Worm (Caenorhabditis elegans): Measurements from ENCODE around the gene K01A2.10.

DNA sequence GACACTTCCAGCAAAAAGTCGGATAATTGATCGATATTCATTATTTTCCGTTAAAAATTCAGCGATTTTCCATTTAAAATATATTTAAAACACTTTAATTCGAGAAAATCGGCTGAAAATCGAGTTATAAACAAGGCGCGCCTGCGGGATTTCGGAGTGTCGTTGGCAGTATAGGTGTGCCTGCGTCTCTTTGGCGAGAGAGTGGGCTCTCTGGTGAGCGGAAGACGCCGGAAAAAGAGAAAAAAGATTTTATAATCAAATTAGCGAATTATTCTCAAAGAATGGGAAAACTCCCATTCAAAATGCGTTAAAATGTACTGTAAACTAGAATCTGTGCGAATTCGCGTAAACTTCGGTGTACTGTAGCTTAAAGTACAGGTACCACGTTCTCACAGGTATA is 24.8 kb upstream of the K01A2.10 start, which contains the start of gene D1069.3:
- TF ChIP-seq aptf-3 (GFP tag; IDR thresholded peaks at IDR 0.05), result no peak
- no peak for TF ChIP-seq pha-4 (tag; optimal IDR thresholded peaks at IDR 0.05)
- no peak for TF ChIP-seq him-1 (tag; optimal IDR thresholded peaks at IDR 0.05)
- TF ChIP-seq snpc-4 (GFP tag; optimal IDR thresholded peaks at IDR 0.05), result no peak
- TF ChIP-seq snpc-4 (tag; optimal IDR thresholded peaks at IDR 0.05), result no peak
- TF ChIP-seq cebp-1 (GFP tag; IDR thresholded peaks at IDR 0.05), result no peak
- TF ChIP-seq cebp-1 (tag; optimal IDR thresholded peaks at IDR 0.05), result no peak
- TF ChIP-seq F57C9.4 (tag; optimal IDR thresholded peaks at IDR 0.05), result no peak
- TF ChIP-seq sea-2 (GFP tag; IDR thresholded peaks at IDR 0.05), result no peak
- TF ChIP-seq unc-62 (GFP tag; optimal IDR thresholded peaks at IDR 0.05), result no peak
- no peak for TF ChIP-seq dpff-1 (tag; optimal IDR thresholded peaks at IDR 0.05)
- TF ChIP-seq lir-1 (GFP tag; conservative IDR thresholded peaks at IDR 0.05), result no peak
- TF ChIP-seq lag-1 (GFP tag; IDR thresholded peaks at IDR 0.05), result no peak
- no peak; the same call in 1 of the 2 replicates for TF ChIP-seq madf-6 (GFP tag; IDR thresholded peaks at IDR 0.05)
- TF ChIP-seq lin-26 (GFP tag; IDR thresholded peaks at IDR 0.05), result no peak
